Worm (Caenorhabditis elegans) whole organism, young adult: ENCODE results near the gene F39F10.2.
"Not testable (repeated sequence)": the region's sequence is repeated elsewhere in the genome, so short reads cannot be mapped to it uniquely, and the experiment has no call there.

ENCODE experiments used
- B0336.3 ChIP-seq: fragments of 200-800 bp; sonication (Bioruptor generic); IDR thresholded peaks from 2 replicates; pipeline ENCODE4 v1.3.6; 2022; ENCODE audit warnings: missing genetic modification characterization, missing compliant biosample characterization
- F10E7.11 ChIP-seq: sonication (generic microtip); optimal IDR thresholded peaks from 2 replicates; lab custom pipeline; 2017; ENCODE audit warnings: mild to moderate bottlenecking, missing genetic modification characterization, moderate library complexity, missing compliant biosample characterization
- F52B5.7 ChIP-seq: sonication (generic microtip); optimal IDR thresholded peaks from 2 replicates; lab custom pipeline; 2016; ENCODE audit warnings: mild to moderate bottlenecking, missing genetic modification characterization, missing compliant biosample characterization
- F55B11.4 ChIP-seq: sonication (generic microtip); optimal IDR thresholded peaks from 2 replicates; lab custom pipeline; 2016; ENCODE audit warnings: missing compliant biosample characterization, missing genetic modification characterization, borderline replicate concordance; ENCODE audit not compliant: insufficient read depth
- F57A8.1 ChIP-seq: fragments of 200-800 bp; sonication (Bioruptor generic); optimal IDR thresholded peaks from 2 replicates; lab custom pipeline; 2018; ENCODE audit warnings: mild to moderate bottlenecking, missing genetic modification characterization, moderate library complexity, missing compliant biosample characterization
- Y56A3A.18 ChIP-seq: fragments of 200-800 bp; sonication (Bioruptor generic); IDR thresholded peaks from 2 replicates; pipeline ENCODE4 v1.3.6; 2022; ENCODE audit warnings: missing genetic modification reagents, missing genetic modification characterization, missing compliant biosample characterization
- akir-1 ChIP-seq: fragments of 200-800 bp; sonication (Bioruptor generic); optimal IDR thresholded peaks from 2 replicates; lab custom pipeline; 2018; ENCODE audit warnings: mild to moderate bottlenecking, missing genetic modification characterization, moderate library complexity, missing compliant biosample characterization
- aptf-2 ChIP-seq: fragments of 200-800 bp; sonication (Bioruptor generic); conservative IDR thresholded peaks from 2 replicates; pipeline ENCODE4 v1.3.6; 2022; ENCODE audit warnings: missing genetic modification reagents, missing genetic modification characterization, missing compliant biosample characterization
- bed-1 ChIP-seq: fragments of 200-800 bp; sonication (Bioruptor generic); IDR thresholded peaks from 2 replicates; pipeline ENCODE4 v1.3.6; 2022; ENCODE audit warnings: missing genetic modification reagents, missing genetic modification characterization, missing compliant biosample characterization
- bed-2 ChIP-seq: fragments of 200-800 bp; sonication (Bioruptor generic); IDR thresholded peaks from 2 replicates; pipeline ENCODE4 v1.3.6; 2022; ENCODE audit warnings: missing genetic modification reagents, missing genetic modification characterization, missing compliant biosample characterization
- ceh-79 ChIP-seq: sonication (generic microtip); optimal IDR thresholded peaks from 2 replicates; lab custom pipeline; 2017; ENCODE audit warnings: mild to moderate bottlenecking, missing genetic modification characterization, missing compliant biosample characterization
- dox-1 ChIP-seq: fragments of 200-800 bp; sonication (Bioruptor generic); IDR thresholded peaks from 2 replicates; pipeline ENCODE4 v1.3.6; 2022; ENCODE audit warnings: missing genetic modification reagents, missing genetic modification characterization, missing compliant biosample characterization
- dpl-1 ChIP-seq: fragments of 150-350 bp; optimal IDR thresholded peaks from 2 replicates; lab custom pipeline; 2014; ENCODE audit warnings: missing biosample characterization, missing genetic modification reagents, missing genetic modification characterization
- efl-1 ChIP-seq: fragments of 150-350 bp; optimal IDR thresholded peaks from 2 replicates; lab custom pipeline; 2014; ENCODE audit warnings: missing biosample characterization, missing genetic modification reagents, missing genetic modification characterization
- ets-4 ChIP-seq: fragments of 200-800 bp; sonication (Bioruptor generic); optimal IDR thresholded peaks from 2 replicates; lab custom pipeline; 2018; ENCODE audit warnings: mild to moderate bottlenecking, missing genetic modification characterization, missing compliant biosample characterization
- hmg-20 ChIP-seq: fragments of 200-800 bp; sonication (Bioruptor generic); IDR thresholded peaks from 2 replicates; pipeline ENCODE4 v1.3.6; 2022; ENCODE audit warnings: missing genetic modification reagents, missing genetic modification characterization, missing compliant biosample characterization
- lsl-1 ChIP-seq: fragments of 200-800 bp; sonication (Bioruptor generic); optimal IDR thresholded peaks from 2 replicates; lab custom pipeline; 2018; ENCODE audit warnings: mild to moderate bottlenecking, missing genetic modification characterization, moderate library complexity, missing compliant biosample characterization
- madf-6 ChIP-seq: fragments of 200-800 bp; sonication (Bioruptor generic); IDR thresholded peaks from 2 replicates; pipeline ENCODE4 v1.3.6; 2022; ENCODE audit warnings: missing genetic modification reagents, missing genetic modification characterization, missing compliant biosample characterization
- madf-8 ChIP-seq: fragments of 200-800 bp; sonication (Bioruptor generic); conservative IDR thresholded peaks from 2 replicates; pipeline ENCODE4 v1.3.6; 2022; ENCODE audit warnings: missing genetic modification reagents, missing genetic modification characterization, missing compliant biosample characterization
- mes-4 ChIP-seq: sonication (generic microtip); optimal IDR thresholded peaks from 2 replicates; lab custom pipeline; 2016; ENCODE audit warnings: missing genotype, missing genetic modification characterization, missing compliant biosample characterization
- nfya-2 ChIP-seq: fragments of 200-800 bp; sonication (Bioruptor generic); IDR thresholded peaks from 2 replicates; pipeline ENCODE4 v1.3.6; 2022; ENCODE audit warnings: missing genetic modification reagents, missing genetic modification characterization, missing compliant biosample characterization
- nhr-120 ChIP-seq: fragments of 200-800 bp; sonication (Bioruptor generic); IDR thresholded peaks from 2 replicates; pipeline ENCODE4 v1.3.6; 2022; ENCODE audit warnings: missing genetic modification characterization, missing compliant biosample characterization
- nhr-80 ChIP-seq: sonication (generic microtip); optimal IDR thresholded peaks from 2 replicates; lab custom pipeline; 2016; ENCODE audit warnings: missing genetic modification characterization, missing compliant biosample characterization
- pha-4 ChIP-seq: fragments of 150-350 bp; sonication (generic microtip); optimal IDR thresholded peaks from 2 replicates; lab custom pipeline; 2014; ENCODE audit warnings: missing biosample characterization, missing genetic modification reagents, missing genetic modification characterization
- rcor-1 ChIP-seq: fragments of 200-800 bp; sonication (Bioruptor generic); IDR thresholded peaks from 2 replicates; pipeline ENCODE4 v1.3.6; 2022; ENCODE audit warnings: missing genetic modification reagents, missing genetic modification characterization, missing compliant biosample characterization
- rec-8 ChIP-seq, 2 experiments: sonication (generic microtip); optimal IDR thresholded peaks; 2 replicates each; lab custom pipeline; 2016; ENCODE audit warnings: mild to moderate bottlenecking in 2 of 2, missing genetic modification characterization in 2 of 2, missing genetic modification reagents in 2 of 2, missing genotype in 2 of 2, missing biosample characterization in 1 of 2, missing compliant biosample characterization in 1 of 2, moderate library complexity in 1 of 2
- sea-2 ChIP-seq: fragments of 200-800 bp; sonication (Bioruptor generic); IDR thresholded peaks from 2 replicates; pipeline ENCODE4 v1.3.6; 2022; ENCODE audit warnings: missing genetic modification characterization, missing compliant biosample characterization
- snpc-1.3 ChIP-seq: sonication (generic microtip); optimal IDR thresholded peaks from 2 replicates; lab custom pipeline; 2017; ENCODE audit warnings: missing genetic modification characterization, mild to moderate bottlenecking, missing compliant biosample characterization, antibody characterized with exemption, moderate library complexity, missing genotype, missing genetic modification reagents; ENCODE audit not compliant: insufficient read depth
- tbp1 ChIP-seq: fragments of 200-800 bp; sonication (Bioruptor generic); optimal IDR thresholded peaks from 2 replicates; lab custom pipeline; 2018; ENCODE audit warnings: mild to moderate bottlenecking, missing genetic modification characterization, missing compliant biosample characterization
- tbx-9 ChIP-seq: sonication (generic microtip); optimal IDR thresholded peaks from 2 replicates; lab custom pipeline; 2016; ENCODE audit warnings: borderline replicate concordance, missing genetic modification characterization, inconsistent platforms, missing compliant biosample characterization
- unc-62 ChIP-seq: fragments of 150-350 bp; optimal IDR thresholded peaks from 2 replicates; lab custom pipeline; 2014; ENCODE audit warnings: missing biosample characterization, missing genetic modification reagents, missing genetic modification characterization
- zim-3 ChIP-seq: sonication (generic microtip); optimal IDR thresholded peaks from 2 replicates; lab custom pipeline; 2017; ENCODE audit warnings: mild to moderate bottlenecking, missing genetic modification characterization, moderate library complexity, missing compliant biosample characterization

Gene F39F10.2

DNA sequence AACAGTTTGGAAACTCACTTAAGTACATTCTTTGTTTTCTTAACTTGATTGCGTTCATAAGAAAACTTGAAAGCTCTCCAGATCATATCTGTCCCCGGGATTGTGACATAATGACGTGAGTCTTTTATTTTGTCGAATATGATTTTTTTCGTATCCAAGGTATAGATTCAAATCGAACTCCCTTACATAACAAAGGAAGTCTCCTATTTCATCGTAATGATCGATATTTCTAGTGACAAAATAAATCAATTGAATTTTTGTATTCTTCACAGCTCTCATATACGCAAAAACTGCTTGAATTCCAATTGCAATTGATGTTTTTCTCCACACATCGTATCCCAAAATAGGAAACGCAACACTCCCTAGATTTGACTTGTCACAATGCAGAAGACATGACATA is 8.0 kb downstream of the F39F10.2 start:
- TF ChIP-seq nfya-2 (GFP tag; lab: Robert Waterston, UW) (no peak), zim-3 (tag; lab: Kevin White, UChicago) (no peak), rcor-1 (no peak), F57A8.1 (GFP tag; lab: Kevin White, UChicago) (no peak), madf-6 (GFP tag; lab: Robert Waterston, UW) (no peak), lsl-1 (no peak), F55B11.4 (tag; lab: Kevin White, UChicago) (no peak), pha-4 (tag; lab: Kevin White, UChicago) (no peak), B0336.3 (GFP tag; lab: Robert Waterston, UW) (no peak), dpl-1 (no peak), hmg-20 (GFP tag; lab: Robert Waterston, UW) (no peak), F10E7.11 (tag; lab: Kevin White, UChicago) (no peak)

DNA sequence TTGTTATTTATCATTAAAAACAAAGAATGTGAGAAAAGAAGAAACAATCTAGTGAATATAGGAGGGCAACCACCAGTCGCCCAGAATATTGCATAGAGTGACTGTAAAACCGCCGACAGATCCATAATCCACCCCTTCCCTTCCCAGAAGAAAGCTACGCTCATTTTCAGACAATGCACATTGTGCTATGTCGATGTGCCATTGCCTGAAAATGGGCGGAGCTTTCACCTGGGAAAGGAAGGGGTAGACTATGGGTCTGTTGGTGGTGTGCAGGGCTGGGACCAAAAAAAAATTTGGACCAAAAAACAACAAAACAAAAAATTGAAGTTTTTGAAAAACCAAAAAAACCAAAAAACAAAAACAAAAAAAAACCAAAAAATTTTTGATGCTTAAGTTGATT is 8.9 kb downstream of the F39F10.2 start, which contains the start of gene F39F10.4:
TSS of gene F39F10.4 (minus strand) at position 101 of the 400 bp plus-strand sequence.
- no peak for TF ChIP-seq dpl-1
- TF ChIP-seq tbx-9 = no peak
- TF ChIP-seq madf-8 (GFP tag; lab: Robert Waterston, UW) = no peak
- no peak for TF ChIP-seq tbp1
- TF ChIP-seq akir-1 (GFP tag; lab: Kevin White, UChicago) = no peak
- TF ChIP-seq Y56A3A.18 (GFP tag; lab: Robert Waterston, UW) = no peak
- no peak for TF ChIP-seq F55B11.4 (tag; lab: Kevin White, UChicago)
- no peak for TF ChIP-seq ets-4 (GFP tag; lab: Kevin White, UChicago)

DNA sequence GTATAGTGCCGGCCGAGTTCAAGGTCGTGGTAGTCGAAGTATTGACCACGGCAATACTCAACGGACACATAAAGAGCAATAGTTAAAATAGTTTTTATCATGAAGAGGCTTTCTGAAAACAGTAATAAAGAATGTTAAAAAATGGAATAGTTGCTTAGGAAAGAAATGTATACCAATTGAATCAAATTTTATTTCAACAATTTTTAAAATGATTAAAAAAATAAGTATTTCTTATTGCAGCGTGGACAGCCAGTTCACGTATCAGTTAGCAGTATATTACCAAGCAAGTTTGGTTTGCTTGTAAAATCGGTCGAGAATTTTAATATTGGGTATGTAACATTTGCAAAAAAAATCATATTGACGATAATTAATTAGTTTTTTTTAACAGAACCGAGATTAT is 19.0 kb downstream of the F39F10.2 start, which contains the start of gene F39F10.5:
TSS of gene F39F10.5 (minus strand) at position 101 of the 400 bp plus-strand sequence.
- TF ChIP-seq F55B11.4, F10E7.11, snpc-1.3 (tag; lab: Kevin White, UChicago): not testable (repeated sequence)

DNA sequence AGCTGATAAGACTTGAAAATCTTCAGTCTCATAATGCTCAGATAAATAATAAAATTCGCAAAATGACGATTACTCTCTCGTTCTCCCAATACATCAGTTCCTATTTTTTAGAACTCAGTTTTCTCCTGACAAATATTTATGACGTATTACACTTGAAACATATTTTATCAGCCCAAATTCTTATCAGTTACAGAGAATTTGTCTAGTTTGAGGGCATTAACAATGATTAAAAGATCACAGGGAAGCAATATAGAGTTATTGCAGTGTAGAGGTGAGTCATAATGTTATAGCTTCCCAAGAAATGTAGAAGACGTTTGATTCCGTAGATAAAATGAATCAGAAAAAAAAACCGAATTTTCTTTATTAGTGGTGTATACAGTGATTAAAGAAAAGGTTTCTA is 24.8 kb downstream of the F39F10.2 start:
- TF ChIP-seq B0336.3 (GFP tag; lab: Robert Waterston, UW) = no peak
- no peak for TF ChIP-seq pha-4 (tag; lab: Kevin White, UChicago)
- no peak for TF ChIP-seq dox-1 (GFP tag; lab: Robert Waterston, UW)
- no peak for TF ChIP-seq sea-2 (GFP tag; lab: Robert Waterston, UW)
- TF ChIP-seq nhr-80 = peak; percentile 50
- no peak for TF ChIP-seq mes-4 (tag; lab: Kevin White, UChicago)
- TF ChIP-seq rcor-1 = no peak
- TF ChIP-seq unc-62 (GFP tag; lab: Kevin White, UChicago) = no peak

DNA sequence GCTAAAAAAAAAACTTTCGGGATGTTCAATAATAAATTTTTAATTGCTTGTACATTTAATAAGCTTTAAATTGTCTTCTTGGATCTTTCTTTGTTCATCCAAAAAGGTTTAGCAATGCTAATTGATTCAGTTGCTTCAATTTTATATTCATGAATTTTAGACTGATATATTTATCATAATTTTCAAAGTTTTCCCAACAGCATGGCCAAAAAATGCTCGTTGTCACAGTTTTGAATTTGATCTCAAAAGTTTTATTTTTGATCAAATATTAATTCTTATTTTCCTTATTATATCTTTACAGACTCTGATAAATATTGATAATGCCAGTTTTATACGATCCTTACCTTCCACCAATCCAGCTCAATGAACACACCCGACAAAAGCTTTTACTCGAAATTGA is 26.9 kb downstream of the F39F10.2 start, which contains the start of gene fbxb-114:
TSS of gene fbxb-114 (plus strand) at position 301 of the 400 bp plus-strand sequence.
- no peak for TF ChIP-seq aptf-2 (GFP tag; lab: Robert Waterston, UW)
- no peak for TF ChIP-seq efl-1 (GFP tag; lab: Kevin White, UChicago)
- no peak for TF ChIP-seq tbx-9
- TF ChIP-seq nfya-2 (GFP tag; lab: Robert Waterston, UW) = no peak
- no peak for TF ChIP-seq F52B5.7 (tag; lab: Kevin White, UChicago)

DNA sequence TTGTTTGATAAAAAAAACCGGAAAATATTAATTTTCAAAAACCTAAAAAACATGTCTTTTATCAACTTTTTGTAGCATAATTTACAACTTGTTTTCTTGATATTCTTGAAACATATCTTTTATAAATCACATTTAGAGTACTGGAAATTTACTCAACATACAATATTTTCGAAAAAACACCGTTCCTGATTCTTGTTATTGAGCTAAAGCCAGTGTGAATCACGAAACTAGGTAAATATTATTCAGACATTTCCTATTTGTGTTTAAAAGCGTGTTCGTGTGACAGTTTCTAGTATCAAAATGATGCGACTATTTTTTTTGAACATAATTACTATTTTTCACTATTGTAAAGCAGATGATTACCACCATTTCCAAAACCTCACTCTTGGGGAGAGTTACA is 29.0 kb downstream of the F39F10.2 start, which contains the start of gene C30E1.4:
TSS of gene C30E1.4 (plus strand) at position 301 of the 400 bp plus-strand sequence.
- TF ChIP-seq ceh-79 (tag; lab: Kevin White, UChicago) = no peak
- no peak for TF ChIP-seq bed-2 (GFP tag; lab: Robert Waterston, UW)
- TF ChIP-seq zim-3 (tag; lab: Kevin White, UChicago) = no peak
- no peak for TF ChIP-seq rec-8 (tag; optimal IDR thresholded peaks at IDR 0.05; lab: Kevin White, UChicago)
- no peak for TF ChIP-seq bed-1 (GFP tag; lab: Robert Waterston, UW)
- TF ChIP-seq B0336.3 (GFP tag; lab: Robert Waterston, UW) = no peak
- no peak for TF ChIP-seq nhr-120 (GFP tag; lab: Robert Waterston, UW)
